Worm (Caenorhabditis elegans) whole organism, L4 larva: ENCODE data around the gene phg-1.

ENCODE experiments used
- F49E8.2 ChIP-seq: sonication (generic microtip); optimal IDR thresholded peaks from 2 replicates; lab custom pipeline; 2016; ENCODE audit warnings: missing compliant biosample characterization, mild to moderate bottlenecking, missing genetic modification characterization, borderline replicate concordance
- Y105C5A.15 ChIP-seq: fragments of 200-800 bp; sonication (Bioruptor generic); IDR thresholded peaks from 2 replicates; pipeline ENCODE4 v1.3.6; 2022; ENCODE audit warnings: missing genetic modification characterization, missing compliant biosample characterization
- ceh-82 ChIP-seq: sonication (generic microtip); optimal IDR thresholded peaks from 2 replicates; lab custom pipeline; 2017; ENCODE audit warnings: missing biosample characterization, missing genetic modification characterization
- fkh-10 ChIP-seq: fragments of 150-350 bp; optimal IDR thresholded peaks from 2 replicates; lab custom pipeline; 2014; ENCODE audit warnings: missing biosample characterization, missing genetic modification reagents, missing genetic modification characterization
- lin-39 ChIP-seq: fragments of 150-350 bp; optimal IDR thresholded peaks from 2 replicates; lab custom pipeline; 2014; ENCODE audit warnings: missing biosample characterization, missing genetic modification reagents, missing genetic modification characterization
- nhr-28 ChIP-seq: fragments of 150-350 bp; optimal IDR thresholded peaks from 2 replicates; lab custom pipeline; 2014; ENCODE audit warnings: missing biosample characterization, missing genetic modification characterization
- nhr-76 ChIP-seq: fragments of 150-350 bp; optimal IDR thresholded peaks from 2 replicates; lab custom pipeline; 2014; ENCODE audit warnings: missing biosample characterization, missing genetic modification characterization
- nhr-77 ChIP-seq: fragments of 150-350 bp; optimal IDR thresholded peaks from 2 replicates; lab custom pipeline; 2014; ENCODE audit warnings: missing biosample characterization, missing genetic modification characterization
- pqm-1 ChIP-seq: sonication (generic microtip); optimal IDR thresholded peaks from 2 replicates; lab custom pipeline; 2017; ENCODE audit warnings: missing biosample characterization, missing genetic modification characterization
- skn-1 ChIP-seq: fragments of 150-350 bp; optimal IDR thresholded peaks from 2 replicates; lab custom pipeline; 2014; ENCODE audit warnings: missing biosample characterization, missing genetic modification characterization
- zfp-2 ChIP-seq: sonication (generic microtip); optimal IDR thresholded peaks from 2 replicates; lab custom pipeline; 2016; ENCODE audit warnings: mild to moderate bottlenecking, missing genetic modification characterization, missing compliant biosample characterization
- zip-2 ChIP-seq: fragments of 150-350 bp; optimal IDR thresholded peaks from 2 replicates; lab custom pipeline; 2014; ENCODE audit warnings: missing biosample characterization, missing genetic modification characterization
- ztf-11 ChIP-seq: fragments of 150-350 bp; optimal IDR thresholded peaks from 2 replicates; lab custom pipeline; 2014; ENCODE audit warnings: missing biosample characterization, missing genetic modification characterization

ce11 chrII:10170837-10171318, 33.4 kb downstream of the phg-1 start, which contains the start of gene gpd-4:
- TF ChIP-seq nhr-76 (tag; lab: Kevin White, UChicago) (no peak), fkh-10 (GFP tag; lab: Kevin White, UChicago) (no peak), nhr-77 (no peak), lin-39 (tag; lab: Kevin White, UChicago) (no peak), nhr-28 (tag; lab: Kevin White, UChicago) (no peak), ztf-11 (no peak), ceh-82 (tag; lab: Kevin White, UChicago) (no peak), pqm-1 (no peak), skn-1 (tag; lab: Kevin White, UChicago) (no peak), zfp-2 (tag; lab: Kevin White, UChicago) (no peak), F49E8.2 (no peak), Y105C5A.15 (GFP tag; lab: Robert Waterston, UW) (no peak), zip-2 (no peak)
